Fruit fly (Drosophila melanogaster): ENCODE data around the gene CG2926.

DNA sequence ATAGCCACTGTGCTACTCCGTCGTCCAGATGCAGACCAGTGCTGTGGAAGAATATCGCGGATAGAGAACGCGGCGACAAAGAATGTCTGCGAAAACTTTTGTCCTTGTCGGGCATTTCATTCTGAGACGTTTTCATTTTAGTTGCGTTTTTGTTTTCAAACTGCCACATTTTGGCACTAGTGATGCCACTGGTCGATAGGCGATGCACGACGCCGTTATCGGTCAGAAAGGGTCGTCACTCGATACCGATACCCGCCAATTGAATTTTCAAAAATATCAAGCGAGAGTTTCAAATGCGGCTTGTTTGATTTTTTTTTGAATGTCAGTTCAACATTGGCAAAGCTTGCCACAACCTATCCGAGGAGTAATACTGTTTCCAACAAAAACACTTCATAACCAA is 37.7 kb downstream of the CG2926 start:
- no peak for TF ChIP-seq Mnt (GFP tag; optimal IDR thresholded peaks at IDR 0.05)
- no peak for TF ChIP-seq toe (GFP tag; optimal IDR thresholded peaks at IDR 0.05)
- TF ChIP-seq bab1 (GFP tag; optimal IDR thresholded peaks at IDR 0.05) = peak; percentile 13
- no peak for TF ChIP-seq ovo (GFP tag; optimal IDR thresholded peaks at IDR 0.05)
- no peak for TF ChIP-seq CG33017 (tag; optimal IDR thresholded peaks at IDR 0.05)
- no peak for TF ChIP-seq CG12768 (GFP tag; optimal IDR thresholded peaks at IDR 0.05)
- no peak for TF ChIP-seq tj (GFP tag; optimal IDR thresholded peaks at IDR 0.05)
- TF ChIP-seq pad (GFP tag; optimal IDR thresholded peaks at IDR 0.05) = no peak
- no peak for TF ChIP-seq kay (GFP tag; ENCODE audit: borderline replicate concordance)
- no peak for TF ChIP-seq CG11617 (GFP tag; optimal IDR thresholded peaks at IDR 0.05)
